Worm (Caenorhabditis elegans) whole organism, L1 larva: ENCODE data around the gene EGAP2.1.

Experiments used
- Y116A8C.19 ChIP-seq: sonication (generic microtip); optimal IDR thresholded peaks from 2 replicates; lab custom pipeline; 2016; ENCODE audit warnings: missing compliant biosample characterization, missing genetic modification characterization, borderline replicate concordance
- dpl-1 ChIP-seq, 3 experiments: fragments of 150-350 bp in 2 of 3; sonication (generic microtip) in 1 of 3; optimal IDR thresholded peaks; 2 replicates each; lab custom pipeline; 2014 to 2017; ENCODE audit warnings: missing biosample characterization in 3 of 3, missing genetic modification characterization in 3 of 3, missing genetic modification reagents in 3 of 3
- efl-1 ChIP-seq, 4 experiments: fragments of 150-350 bp; optimal IDR thresholded peaks in 3 of 4; peaks in 1 of 4; 1 replicate in 1 of 4; 2 replicates in 3 of 4; lab custom pipeline; 2014; ENCODE audit warnings: missing biosample characterization in 2 of 4, missing genetic modification characterization in 2 of 4, missing genetic modification reagents in 2 of 4
- elt-2 ChIP-seq: sonication (generic microtip); optimal IDR thresholded peaks from 2 replicates; lab custom pipeline; 2016; ENCODE audit warnings: missing genetic modification characterization, mild to moderate bottlenecking, inconsistent platforms, missing compliant biosample characterization, missing genetic modification reagents
- lin-13 ChIP-seq: fragments of 150-350 bp; optimal IDR thresholded peaks from 2 replicates; lab custom pipeline; 2014; ENCODE audit warnings: missing biosample characterization, missing genetic modification reagents, missing genetic modification characterization
- lin-39 ChIP-seq: fragments of 150-350 bp; optimal IDR thresholded peaks from 2 replicates; lab custom pipeline; 2014; ENCODE audit warnings: missing biosample characterization, missing genetic modification reagents, missing genetic modification characterization
- nhr-11 ChIP-seq: fragments of 150-350 bp; optimal IDR thresholded peaks from 2 replicates; lab custom pipeline; 2014; ENCODE audit warnings: missing biosample characterization, missing genetic modification characterization
- nhr-237 ChIP-seq: fragments of 150-350 bp; optimal IDR thresholded peaks from 2 replicates; lab custom pipeline; 2014; ENCODE audit warnings: missing biosample characterization, missing genetic modification characterization
- nhr-77 ChIP-seq: fragments of 150-350 bp; optimal IDR thresholded peaks from 2 replicates; lab custom pipeline; 2014; ENCODE audit warnings: missing biosample characterization, missing genetic modification characterization
- rnt-1 ChIP-seq: sonication (generic microtip); optimal IDR thresholded peaks from 2 replicates; lab custom pipeline; 2016; ENCODE audit warnings: mild to moderate bottlenecking, missing genetic modification characterization, moderate library complexity, missing compliant biosample characterization
- sox-4 ChIP-seq: sonication (generic microtip); optimal IDR thresholded peaks from 2 replicates; lab custom pipeline; 2016; ENCODE audit warnings: missing genetic modification characterization, missing compliant biosample characterization
- ztf-11 ChIP-seq, 2 experiments: sonication (generic microtip); optimal IDR thresholded peaks; 2 replicates each; lab custom pipeline; 2016 to 2017; ENCODE audit warnings: missing genetic modification characterization in 2 of 2, missing biosample characterization in 1 of 2, missing compliant biosample characterization in 1 of 2

ce11 chrII:5194066-5194465, 37.1 kb upstream of the EGAP2.1 start, which contains the start of gene msp-49:
- TF ChIP-seq nhr-11 (tag; lab: Kevin White, UChicago) (no peak), nhr-237 (no peak), elt-2 (no peak), nhr-77 (tag; lab: Kevin White, UChicago) (no peak), lin-13 (GFP tag; lab: Kevin White, UChicago) (no peak), dpl-1 (GFP tag; optimal IDR thresholded peaks at IDR 0.05; lab: Kevin White, UChicago) (no peak), Y116A8C.19 (tag; lab: Kevin White, UChicago) (no peak), ztf-11 (tag; optimal IDR thresholded peaks at IDR 0.05; lab: Kevin White, UChicago) (no peak), lin-39 (tag; lab: Kevin White, UChicago) (no peak), rnt-1 (tag; lab: Kevin White, UChicago) (no peak), efl-1 (optimal IDR thresholded peaks at IDR 0.05; lab: Kevin White, UChicago) (no peak), efl-1 (GFP tag; optimal IDR thresholded peaks at IDR 0.05 in 1 of 2; lab: Kevin White, UChicago) (no peak), sox-4 (tag; lab: Kevin White, UChicago) (no peak)
